Worm (Caenorhabditis elegans) whole organism, midembryonic: ENCODE data around the gene efr-3.

ENCODE experiments used
- T22C8.4 ChIP-seq: fragments of 200-800 bp; sonication (Bioruptor generic); IDR thresholded peaks from 2 replicates; pipeline ENCODE4 v1.3.6; 2022; ENCODE audit warnings: missing genetic modification characterization, missing compliant biosample characterization
- cog-1 ChIP-seq: sonication (generic microtip); optimal IDR thresholded peaks from 2 replicates; lab custom pipeline; 2016; ENCODE audit warnings: missing genetic modification characterization, missing compliant biosample characterization
- flt-1 ChIP-seq: fragments of 200-800 bp; sonication (Bioruptor generic); IDR thresholded peaks from 2 replicates; pipeline ENCODE4 v1.3.6; 2022; ENCODE audit warnings: missing genetic modification characterization, missing compliant biosample characterization
- klf-2 ChIP-seq: fragments of 200-800 bp; sonication (Bioruptor generic); conservative IDR thresholded peaks from 2 replicates; pipeline ENCODE4 v1.3.6; 2022; ENCODE audit warnings: missing genetic modification reagents, missing genetic modification characterization, missing compliant biosample characterization
- med-1 ChIP-seq: sonication (generic microtip); optimal IDR thresholded peaks from 2 replicates; lab custom pipeline; 2017; ENCODE audit warnings: missing genetic modification characterization, mild to moderate bottlenecking, missing compliant biosample characterization, antibody characterized with exemption, missing genetic modification reagents; ENCODE audit not compliant: insufficient read depth
- ref-1 ChIP-seq: fragments of 200-800 bp; sonication (Bioruptor generic); conservative IDR thresholded peaks from 2 replicates; pipeline ENCODE4 v1.3.6; 2022; ENCODE audit warnings: missing genetic modification reagents, missing genetic modification characterization, missing compliant biosample characterization
- tab-1 ChIP-seq: fragments of 200-800 bp; sonication (Bioruptor generic); IDR thresholded peaks from 2 replicates; pipeline ENCODE4 v1.3.6; 2022; ENCODE audit warnings: missing genetic modification characterization, missing compliant biosample characterization
- ztf-23 ChIP-seq: fragments of 200-800 bp; sonication (Bioruptor generic); IDR thresholded peaks from 2 replicates; pipeline ENCODE4 v1.3.6; 2022; ENCODE audit warnings: missing genetic modification reagents, missing genetic modification characterization, missing compliant biosample characterization
- ztf-29 ChIP-seq: fragments of 200-800 bp; sonication (Bioruptor generic); IDR thresholded peaks from 2 replicates; pipeline ENCODE4 v1.3.6; 2022; ENCODE audit warnings: missing genetic modification reagents, missing genetic modification characterization, missing compliant biosample characterization

Gene efr-3

ce11 chrII:6288104-6288503 is 32.9 kb downstream of the efr-3 start:
- TF ChIP-seq tab-1 (GFP tag; lab: Robert Waterston, UW): no peak
- TF ChIP-seq cog-1 (tag; lab: Kevin White, UChicago): no peak
- TF ChIP-seq flt-1 (GFP tag; lab: Robert Waterston, UW): no peak
- no peak for TF ChIP-seq ref-1 (GFP tag; lab: Robert Waterston, UW)
- TF ChIP-seq klf-2 (GFP tag; lab: Robert Waterston, UW): no peak
- TF ChIP-seq ztf-23 (GFP tag; lab: Robert Waterston, UW): no peak
- no peak for TF ChIP-seq T22C8.4 (GFP tag; lab: Robert Waterston, UW)
- TF ChIP-seq ztf-29 (GFP tag; lab: Robert Waterston, UW): no peak

- TF ChIP-seq med-1 (GFP tag; lab: Kevin White, UChicago) (no peak), T22C8.4 (GFP tag; lab: Robert Waterston, UW) (no peak)
Observed at ce11 chrII:6286865-6287264, 34.1 kb downstream of the efr-3 start, which contains the start of gene F13H8.6. Gene F13H8.6 (minus strand): TSS chrII:6286965.

- TF ChIP-seq ztf-23 (GFP tag; lab: Robert Waterston, UW) (no peak), tab-1 (GFP tag; lab: Robert Waterston, UW) (no peak), flt-1 (GFP tag; lab: Robert Waterston, UW) (no peak), cog-1 (tag; lab: Kevin White, UChicago) (no peak), T22C8.4 (GFP tag; lab: Robert Waterston, UW) (no peak), ref-1 (GFP tag; lab: Robert Waterston, UW) (no peak), med-1 (GFP tag; lab: Kevin White, UChicago) (no peak), ztf-29 (GFP tag; lab: Robert Waterston, UW) (no peak), klf-2 (GFP tag; lab: Robert Waterston, UW) (no peak)
Observed at ce11 chrII:6283074-6283473, 37.9 kb downstream of the efr-3 start, which contains the start of gene F13H8.1. Gene F13H8.1 (plus strand): TSS chrII:6283384.

- TF ChIP-seq T22C8.4 (GFP tag; lab: Robert Waterston, UW) (no peak), tab-1 (GFP tag; lab: Robert Waterston, UW) (no peak), flt-1 (GFP tag; lab: Robert Waterston, UW) (no peak), cog-1 (tag; lab: Kevin White, UChicago) (no peak), med-1 (GFP tag; lab: Kevin White, UChicago) (no peak)
Observed at ce11 chrII:6281903-6282302, 39.1 kb downstream of the efr-3 start.

ce11 chrII:6281002-6281401 is 40.0 kb downstream of the efr-3 start, which contains the start of gene scly-1:
Gene scly-1 (minus strand): TSS chrII:6281102.
- TF ChIP-seq flt-1 (GFP tag; lab: Robert Waterston, UW): no peak
- no peak for TF ChIP-seq T22C8.4 (GFP tag; lab: Robert Waterston, UW)
- no peak for TF ChIP-seq cog-1 (tag; lab: Kevin White, UChicago)
- TF ChIP-seq klf-2 (GFP tag; lab: Robert Waterston, UW): no peak
- TF ChIP-seq med-1 (GFP tag; lab: Kevin White, UChicago): no peak
- TF ChIP-seq ref-1 (GFP tag; lab: Robert Waterston, UW): no peak
- no peak for TF ChIP-seq tab-1 (GFP tag; lab: Robert Waterston, UW)
- TF ChIP-seq ztf-23 (GFP tag; lab: Robert Waterston, UW): no peak
- TF ChIP-seq ztf-29 (GFP tag; lab: Robert Waterston, UW): no peak

- TF ChIP-seq T22C8.4 (GFP tag; lab: Robert Waterston, UW) (no peak), ztf-29 (GFP tag; lab: Robert Waterston, UW) (no peak), med-1 (GFP tag; lab: Kevin White, UChicago) (no peak), ref-1 (GFP tag; lab: Robert Waterston, UW) (no peak), cog-1 (tag; lab: Kevin White, UChicago) (no peak), ztf-23 (GFP tag; lab: Robert Waterston, UW) (no peak), klf-2 (GFP tag; lab: Robert Waterston, UW) (no peak), flt-1 (GFP tag; lab: Robert Waterston, UW) (no peak), tab-1 (GFP tag; lab: Robert Waterston, UW) (no peak)
Observed at ce11 chrII:6273916-6274315, 47.0 kb downstream of the efr-3 start, which contains the start of gene bpl-1. Gene bpl-1 (plus strand): TSS chrII:6274216.

- TF ChIP-seq flt-1 (GFP tag; lab: Robert Waterston, UW) (peak; percentile 81), ztf-29 (GFP tag; lab: Robert Waterston, UW) (no peak), ztf-23 (GFP tag; lab: Robert Waterston, UW) (peak; percentile 86; the same call in 1 of the 2 replicates), tab-1 (GFP tag; lab: Robert Waterston, UW) (peak; percentile 35; the same call in 1 of the 2 replicates), ref-1 (GFP tag; lab: Robert Waterston, UW) (no peak), cog-1 (tag; lab: Kevin White, UChicago) (peak; percentile 43), T22C8.4 (GFP tag; lab: Robert Waterston, UW) (peak; percentile 25; the same call in 1 of the 2 replicates), klf-2 (GFP tag; lab: Robert Waterston, UW) (0 out of 2 replicates have a peak, but pooled peaks have one; percentile 37), med-1 (GFP tag; lab: Kevin White, UChicago) (no peak)
Observed at ce11 chrII:6269805-6270414, 51.0 kb downstream of the efr-3 start, which contains the start of gene F13H8.2. Gene F13H8.2 (plus strand): TSS chrII:6270364.
